Worm (Caenorhabditis elegans): ENCODE measurements around the gene W02F12.4.

Gene W02F12.4

ce11 chrV:6655174-6655573 is 51.6 kb downstream of the W02F12.4 start, which contains the start of gene syx-18:
syx-18 (minus strand) TSS chrV:6655449.
- TF ChIP-seq W03F9.2 (tag; optimal IDR thresholded peaks at IDR 0.05), result no peak
- peak; percentile 2 for TF ChIP-seq dao-5 (tag; optimal IDR thresholded peaks at IDR 0.05)
- TF ChIP-seq him-1 (tag; optimal IDR thresholded peaks at IDR 0.05), result peak; percentile 55
